Worm (Caenorhabditis elegans): ENCODE results near the gene akt-2.

DNA sequence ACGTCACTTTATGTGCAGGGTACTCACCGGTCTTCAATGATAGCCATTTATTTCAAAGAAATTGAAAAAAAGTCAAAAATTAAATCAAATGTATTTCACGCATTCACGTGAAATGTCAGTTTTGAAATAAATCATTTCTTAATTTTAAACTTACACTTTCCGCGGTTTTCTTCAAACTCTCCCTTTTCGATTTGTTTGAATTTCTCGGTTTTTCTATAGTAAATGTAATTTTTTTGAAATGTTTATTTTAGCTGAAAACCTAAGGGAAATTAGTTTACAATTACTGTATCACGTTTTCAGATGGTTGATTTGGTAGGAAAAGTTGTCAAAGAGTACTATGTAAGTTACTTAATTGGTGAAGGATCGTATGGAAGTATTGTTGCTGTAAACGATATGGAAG is 39.3 kb upstream of the akt-2 start, which contains the start of gene F16B12.7:
- no peak for TF ChIP-seq nhr-111 (GFP tag; optimal IDR thresholded peaks at IDR 0.05)
- TF ChIP-seq mxl-2 (GFP tag; conservative IDR thresholded peaks at IDR 0.05), result no peak
- TF ChIP-seq F26F4.8 (GFP tag; conservative IDR thresholded peaks at IDR 0.05), result no peak
- TF ChIP-seq unc-130 (GFP tag; optimal IDR thresholded peaks at IDR 0.05), result no peak
- no peak for TF ChIP-seq zfp-3 (GFP tag; conservative IDR thresholded peaks at IDR 0.05)
- no peak for TF ChIP-seq snpc-4 (tag; optimal IDR thresholded peaks at IDR 0.05)
- TF ChIP-seq mdl-1 (tag; optimal IDR thresholded peaks at IDR 0.05), result no peak
- no peak for TF ChIP-seq Y5F2A.4 (GFP tag; optimal IDR thresholded peaks at IDR 0.05)
- no peak for TF ChIP-seq jun-1 (tag; optimal IDR thresholded peaks at IDR 0.05)
- no peak for TF ChIP-seq nhr-11 (tag; optimal IDR thresholded peaks at IDR 0.05)
- no peak for TF ChIP-seq lin-13 (GFP tag; optimal IDR thresholded peaks at IDR 0.05)
- no peak for TF ChIP-seq nhr-76 (tag; optimal IDR thresholded peaks at IDR 0.05)
